Worm (Caenorhabditis elegans) whole organism, L4 larva: ENCODE measurements around the gene R10E9.4.

Experiments used
- D1046.2 ChIP-seq: fragments of 200-800 bp; sonication (Bioruptor generic); IDR thresholded peaks from 2 replicates; pipeline ENCODE4 v1.3.6; 2022; ENCODE audit warnings: missing genetic modification characterization, missing compliant biosample characterization
- cey-2 ChIP-seq: sonication (generic microtip); optimal IDR thresholded peaks from 3 replicates; lab custom pipeline; 2017; ENCODE audit warnings: missing genetic modification characterization, mild to moderate bottlenecking, missing compliant biosample characterization, antibody characterized with exemption, borderline replicate concordance; ENCODE audit not compliant: insufficient read depth
- egl-27 ChIP-seq: sonication (generic microtip); optimal IDR thresholded peaks from 3 replicates; lab custom pipeline; 2017; ENCODE audit warnings: missing biosample characterization, missing genetic modification reagents, missing genetic modification characterization
- fos-1 ChIP-seq: fragments of 150-350 bp; optimal IDR thresholded peaks from 2 replicates; lab custom pipeline; 2014; ENCODE audit warnings: missing biosample characterization, missing genetic modification characterization
- lim-7 ChIP-seq: fragments of 200-800 bp; sonication (Bioruptor generic); IDR thresholded peaks from 2 replicates; pipeline ENCODE4 v1.3.6; 2022; ENCODE audit warnings: missing genetic modification characterization, missing compliant biosample characterization
- lin-1 ChIP-seq: fragments of 200-800 bp; sonication (Bioruptor generic); IDR thresholded peaks from 2 replicates; pipeline ENCODE4 v1.3.6; 2022; ENCODE audit warnings: missing genetic modification reagents, missing genetic modification characterization, missing compliant biosample characterization
- lsy-2 ChIP-seq, 2 experiments: fragments of 150-350 bp in 1 of 2; sonication (generic microtip) in 1 of 2; optimal IDR thresholded peaks; 2 replicates each; lab custom pipeline; 2014 to 2017; ENCODE audit warnings: missing biosample characterization in 2 of 2, missing genetic modification characterization in 2 of 2
- skn-1 ChIP-seq: fragments of 150-350 bp; optimal IDR thresholded peaks from 2 replicates; lab custom pipeline; 2014; ENCODE audit warnings: missing biosample characterization, missing genetic modification characterization
- unc-62 ChIP-seq, 3 experiments: fragments of 150-350 bp in 1 of 3; sonication (generic microtip); optimal IDR thresholded peaks in 2 of 3; peaks in 1 of 3; 1 replicate in 1 of 3; 2 replicates in 2 of 3; lab custom pipeline; 2014 to 2017; ENCODE audit warnings: missing biosample characterization in 3 of 3, missing genetic modification characterization in 3 of 3, missing genetic modification reagents in 3 of 3, missing genotype in 1 of 3
- ztf-11 ChIP-seq: fragments of 150-350 bp; optimal IDR thresholded peaks from 2 replicates; lab custom pipeline; 2014; ENCODE audit warnings: missing biosample characterization, missing genetic modification characterization

ce11 chrIII:3992089-3992488 is 19.5 kb upstream of the R10E9.4 start, which contains the start of gene glb-11:
- TF ChIP-seq fos-1 (tag; lab: Kevin White, UChicago) (no peak), skn-1 (no peak), lin-1 (GFP tag; lab: Robert Waterston, UW) (no peak), ztf-11 (tag; lab: Kevin White, UChicago) (no peak), D1046.2 (GFP tag; lab: Robert Waterston, UW) (no peak), egl-27 (no peak), cey-2 (tag; lab: Kevin White, UChicago) (no peak), unc-62 (GFP tag; optimal IDR thresholded peaks at IDR 0.05 in 1 of 2; lab: Kevin White, UChicago) (peak in 1 of 2 experiments; percentile 19), unc-62 (tag; optimal IDR thresholded peaks at IDR 0.05; lab: Kevin White, UChicago) (no peak), lsy-2 (tag; optimal IDR thresholded peaks at IDR 0.05; lab: Kevin White, UChicago) (no peak), lim-7 (GFP tag; lab: Robert Waterston, UW) (no peak)
